Fruit fly (Drosophila melanogaster) whole organism, embryonic: ENCODE data around the gene Alp13.
A peak's percentile ranks its signal among the peaks of the same experiment; 100 is the strongest.

ENCODE experiments used
- Ada2b ChIP-seq: fragments of 200-800 bp; sonication (Bioruptor generic); IDR thresholded peaks from 2 replicates; pipeline ENCODE4 v1.3.6; 2022; ENCODE audit warnings: missing biosample characterization, missing genetic modification characterization
- Atf-2 ChIP-seq: fragments of 200-800 bp; sonication (Bioruptor generic); optimal IDR thresholded peaks from 2 replicates; lab custom pipeline; 2016; ENCODE audit warnings: missing biosample characterization, missing genetic modification characterization
- B-H2 ChIP-seq: fragments of 200-800 bp; sonication (Bioruptor generic); optimal IDR thresholded peaks from 2 replicates; lab custom pipeline; 2018; ENCODE audit warnings: missing biosample characterization, mild to moderate bottlenecking, missing genetic modification characterization
- Bteb2 ChIP-seq: fragments of 200-800 bp; sonication (Bioruptor generic); optimal IDR thresholded peaks from 2 replicates; lab custom pipeline; 2016; ENCODE audit warnings: missing biosample characterization, missing genetic modification characterization
- CG1024 ChIP-seq: fragments of 200-800 bp; sonication (Bioruptor generic); IDR thresholded peaks from 2 replicates; pipeline ENCODE4 v1.3.6; 2022; ENCODE audit warnings: missing biosample characterization, missing genetic modification characterization
- CG10366 ChIP-seq: fragments of 200-800 bp; sonication (Bioruptor generic); IDR thresholded peaks from 2 replicates; pipeline ENCODE4 v1.3.6; 2022; ENCODE audit warnings: missing biosample characterization, missing genetic modification characterization
- CG11504 ChIP-seq: fragments of 200-800 bp; sonication (Bioruptor generic); optimal IDR thresholded peaks from 3 replicates; lab custom pipeline; 2019; ENCODE audit warnings: missing biosample characterization, mild to moderate bottlenecking, missing genetic modification characterization, moderate library complexity
- CG12104 ChIP-seq: fragments of 200-800 bp; sonication (Bioruptor generic); optimal IDR thresholded peaks from 3 replicates; lab custom pipeline; 2016; ENCODE audit warnings: missing biosample characterization, missing genetic modification characterization
- CG13296 ChIP-seq: fragments of 200-800 bp; sonication (Bioruptor generic); optimal IDR thresholded peaks from 3 replicates; lab custom pipeline; 2018; ENCODE audit warnings: missing biosample characterization, mild to moderate bottlenecking, missing genetic modification characterization
- CG14050 ChIP-seq: fragments of 200-800 bp; sonication (Bioruptor generic); IDR thresholded peaks from 3 replicates; pipeline ENCODE4 v1.3.6; 2022; ENCODE audit warnings: missing biosample characterization, missing genetic modification characterization
- CG15479 ChIP-seq: fragments of 200-800 bp; sonication (Bioruptor generic); optimal IDR thresholded peaks from 3 replicates; lab custom pipeline; 2019; ENCODE audit warnings: missing biosample characterization, mild to moderate bottlenecking, missing genetic modification characterization, moderate library complexity
- CG17328 ChIP-seq: fragments of 200-800 bp; sonication (Bioruptor generic); IDR thresholded peaks from 2 replicates; pipeline ENCODE4 v1.3.6; 2022; ENCODE audit warnings: missing biosample characterization, missing genetic modification characterization
- CG17829 ChIP-seq: fragments of 200-800 bp; optimal IDR thresholded peaks from 2 replicates; lab custom pipeline; 2019; ENCODE audit warnings: missing biosample characterization, mild to moderate bottlenecking, missing genetic modification characterization, moderate library complexity
- CG1792 ChIP-seq: fragments of 200-800 bp; sonication (Bioruptor generic); optimal IDR thresholded peaks from 2 replicates; lab custom pipeline; 2016; ENCODE audit warnings: missing biosample characterization, missing genetic modification characterization
- CG30020 ChIP-seq: fragments of 200-800 bp; optimal IDR thresholded peaks from 2 replicates; lab custom pipeline; 2019; ENCODE audit warnings: missing biosample characterization, mild to moderate bottlenecking, missing genetic modification characterization, moderate library complexity
- CG30431 ChIP-seq: fragments of 200-800 bp; sonication (Bioruptor generic); optimal IDR thresholded peaks from 2 replicates; lab custom pipeline; 2017; ENCODE audit warnings: missing biosample characterization, missing genetic modification characterization
- CG4328 ChIP-seq: fragments of 200-800 bp; sonication (Bioruptor generic); optimal IDR thresholded peaks from 3 replicates; lab custom pipeline; 2017; ENCODE audit warnings: missing biosample characterization, missing genetic modification reagents, missing genetic modification characterization
- CG4360 ChIP-seq: fragments of 200-800 bp; sonication (Bioruptor generic); IDR thresholded peaks from 2 replicates; pipeline ENCODE4 v1.3.6; 2022; ENCODE audit warnings: missing biosample characterization, missing genetic modification characterization
- CG4404 ChIP-seq: fragments of 200-800 bp; sonication (Bioruptor generic); IDR thresholded peaks from 2 replicates; pipeline ENCODE4 v1.3.6; 2022; ENCODE audit warnings: missing biosample characterization, missing genetic modification characterization
- CG4424 ChIP-seq: fragments of 200-800 bp; sonication (Bioruptor generic); optimal IDR thresholded peaks from 3 replicates; lab custom pipeline; 2016; ENCODE audit warnings: missing biosample characterization, missing genetic modification characterization
- CG5245 ChIP-seq: fragments of 200-800 bp; sonication (Bioruptor generic); optimal IDR thresholded peaks from 3 replicates; lab custom pipeline; 2016; ENCODE audit warnings: missing biosample characterization, missing genetic modification characterization
- CG6683 ChIP-seq: fragments of 200-800 bp; sonication (Bioruptor generic); optimal IDR thresholded peaks from 2 replicates; lab custom pipeline; 2017; ENCODE audit warnings: missing biosample characterization, mild to moderate bottlenecking, missing genetic modification characterization, missing genetic modification reagents
- CG6765 ChIP-seq: fragments of 200-800 bp; sonication (Bioruptor generic); optimal IDR thresholded peaks from 3 replicates; lab custom pipeline; 2017; ENCODE audit warnings: missing biosample characterization, mild to moderate bottlenecking, missing genetic modification characterization
- CG9932 ChIP-seq: fragments of 200-800 bp; sonication (Bioruptor generic); IDR thresholded peaks from 2 replicates; pipeline ENCODE4 v1.3.6; 2022; ENCODE audit warnings: missing biosample characterization, missing genetic modification characterization
- Dfd ChIP-seq, 2 experiments: fragments of >200 bp; optimal IDR thresholded peaks; 2 replicates each; lab custom pipeline; 2017; ENCODE audit warnings: missing biosample characterization in 2 of 2, missing genetic modification characterization in 2 of 2
- H2.0 ChIP-seq: fragments of 200-800 bp; sonication (Bioruptor generic); IDR thresholded peaks from 2 replicates; pipeline ENCODE4 v1.3.6; 2022; ENCODE audit warnings: missing biosample characterization, missing genetic modification characterization
- Hmx ChIP-seq: fragments of 200-800 bp; sonication (Bioruptor generic); optimal IDR thresholded peaks from 2 replicates; lab custom pipeline; 2016; ENCODE audit warnings: missing biosample characterization, missing genetic modification characterization
- Hsf ChIP-seq: fragments of 200-800 bp; sonication (Bioruptor generic); optimal IDR thresholded peaks from 3 replicates; lab custom pipeline; 2016; ENCODE audit warnings: missing biosample characterization, missing genetic modification characterization
- MBD-R2 ChIP-seq: fragments of 200-800 bp; sonication (Bioruptor generic); IDR thresholded peaks from 2 replicates; pipeline ENCODE4 v1.3.6; 2022; ENCODE audit warnings: missing biosample characterization, missing genetic modification characterization
- Max ChIP-seq: fragments of 200-800 bp; sonication (Bioruptor generic); optimal IDR thresholded peaks from 2 replicates; lab custom pipeline; 2016; ENCODE audit warnings: missing biosample characterization, mild to moderate bottlenecking, missing genetic modification characterization
- NFAT ChIP-seq: fragments of 200-800 bp; sonication (Bioruptor generic); IDR thresholded peaks from 2 replicates; pipeline ENCODE4 v1.3.6; 2022; ENCODE audit warnings: missing biosample characterization, missing genetic modification characterization
- Nf-YC ChIP-seq: fragments of 200-800 bp; optimal IDR thresholded peaks from 3 replicates; lab custom pipeline; 2019; ENCODE audit warnings: missing biosample characterization, mild to moderate bottlenecking, missing genetic modification characterization, moderate library complexity
- Pdp1 ChIP-seq, 2 experiments: fragments of 200-800 bp; sonication (Bioruptor generic); optimal IDR thresholded peaks; 3 replicates each; lab custom pipeline; 2016; ENCODE audit warnings: missing biosample characterization in 2 of 2, missing genetic modification characterization in 2 of 2, mild to moderate bottlenecking in 1 of 2, moderate library complexity in 1 of 2
- bbx ChIP-seq: fragments of 200-800 bp; sonication (Bioruptor generic); IDR thresholded peaks from 2 replicates; pipeline ENCODE4 v1.3.6; 2022; ENCODE audit warnings: missing biosample characterization, missing genetic modification characterization; ENCODE audit not compliant: partially characterized antibody
- crc ChIP-seq: fragments of 200-800 bp; sonication (Bioruptor generic); optimal IDR thresholded peaks from 2 replicates; lab custom pipeline; 2016; ENCODE audit warnings: missing biosample characterization, missing genetic modification characterization
- crol ChIP-seq: fragments of 200-800 bp; sonication (Bioruptor generic); IDR thresholded peaks from 2 replicates; pipeline ENCODE4 v1.3.6; 2022; ENCODE audit warnings: missing biosample characterization, missing genetic modification characterization
- exex ChIP-seq: fragments of 200-800 bp; sonication (Bioruptor generic); optimal IDR thresholded peaks from 4 replicates; lab custom pipeline; 2018; ENCODE audit warnings: missing biosample characterization, mild to moderate bottlenecking, missing genetic modification characterization, moderate library complexity
- fd3F ChIP-seq: fragments of 200-800 bp; sonication (Bioruptor generic); optimal IDR thresholded peaks from 2 replicates; lab custom pipeline; 2018; ENCODE audit warnings: missing biosample characterization, mild to moderate bottlenecking, missing genetic modification characterization, moderate library complexity
- fru ChIP-seq: fragments of >200 bp; optimal IDR thresholded peaks from 2 replicates; lab custom pipeline; 2017
- fu2 ChIP-seq: fragments of 200-800 bp; sonication (Bioruptor generic); optimal IDR thresholded peaks from 2 replicates; lab custom pipeline; 2016; ENCODE audit warnings: missing biosample characterization, missing genetic modification characterization
- grn ChIP-seq: fragments of 200-800 bp; sonication (Bioruptor generic); optimal IDR thresholded peaks from 3 replicates; lab custom pipeline; 2017; ENCODE audit warnings: missing biosample characterization, missing genetic modification characterization
- gt ChIP-seq: fragments of 200-800 bp; sonication (Bioruptor generic); IDR thresholded peaks from 2 replicates; pipeline ENCODE4 v1.3.6; 2022; ENCODE audit warnings: missing biosample characterization, missing genetic modification characterization
- lola ChIP-seq, 3 experiments: fragments of >200 bp in 2 of 3; fragments of 200-800 bp in 1 of 3; sonication (Bioruptor generic) in 1 of 3; optimal IDR thresholded peaks; 2 replicates each; lab custom pipeline; 2017 to 2019; ENCODE audit warnings: missing biosample characterization in 3 of 3, missing genetic modification characterization in 3 of 3, mild to moderate bottlenecking in 1 of 3, moderate library complexity in 1 of 3
- onecut ChIP-seq: fragments of 200-800 bp; sonication (Bioruptor generic); IDR thresholded peaks from 2 replicates; pipeline ENCODE4 v1.3.6; 2022; ENCODE audit warnings: missing biosample characterization, missing genetic modification characterization
- pho ChIP-seq: fragments of 200-800 bp; sonication (Bioruptor generic); optimal IDR thresholded peaks from 2 replicates; lab custom pipeline; 2016; ENCODE audit warnings: missing biosample characterization, missing genetic modification characterization
- seq ChIP-seq: fragments of 200-800 bp; sonication (Bioruptor generic); IDR thresholded peaks from 2 replicates; pipeline ENCODE4 v1.3.6; 2022; ENCODE audit warnings: missing biosample characterization, missing genetic modification characterization
- slbo ChIP-seq: fragments of 200-800 bp; sonication (Bioruptor generic); IDR thresholded peaks from 2 replicates; pipeline ENCODE4 v1.3.6; 2022; ENCODE audit warnings: missing biosample characterization, missing genetic modification characterization
- slou ChIP-seq: fragments of 200-800 bp; sonication (Bioruptor generic); optimal IDR thresholded peaks from 3 replicates; lab custom pipeline; 2016; ENCODE audit warnings: missing biosample characterization, missing genetic modification characterization
- sob ChIP-seq: fragments of 200-800 bp; sonication (Bioruptor generic); IDR thresholded peaks from 2 replicates; pipeline ENCODE4 v1.3.6; 2022; ENCODE audit warnings: missing biosample characterization, missing genetic modification characterization
- tap ChIP-seq: fragments of 200-800 bp; optimal IDR thresholded peaks from 3 replicates; lab custom pipeline; 2019; ENCODE audit warnings: missing biosample characterization, mild to moderate bottlenecking, missing genetic modification characterization, moderate library complexity
- wek ChIP-seq: fragments of 200-800 bp; sonication (Bioruptor generic); optimal IDR thresholded peaks from 3 replicates; lab custom pipeline; 2018; ENCODE audit warnings: missing biosample characterization, mild to moderate bottlenecking, missing genetic modification characterization, moderate library complexity

Gene Alp13

DNA sequence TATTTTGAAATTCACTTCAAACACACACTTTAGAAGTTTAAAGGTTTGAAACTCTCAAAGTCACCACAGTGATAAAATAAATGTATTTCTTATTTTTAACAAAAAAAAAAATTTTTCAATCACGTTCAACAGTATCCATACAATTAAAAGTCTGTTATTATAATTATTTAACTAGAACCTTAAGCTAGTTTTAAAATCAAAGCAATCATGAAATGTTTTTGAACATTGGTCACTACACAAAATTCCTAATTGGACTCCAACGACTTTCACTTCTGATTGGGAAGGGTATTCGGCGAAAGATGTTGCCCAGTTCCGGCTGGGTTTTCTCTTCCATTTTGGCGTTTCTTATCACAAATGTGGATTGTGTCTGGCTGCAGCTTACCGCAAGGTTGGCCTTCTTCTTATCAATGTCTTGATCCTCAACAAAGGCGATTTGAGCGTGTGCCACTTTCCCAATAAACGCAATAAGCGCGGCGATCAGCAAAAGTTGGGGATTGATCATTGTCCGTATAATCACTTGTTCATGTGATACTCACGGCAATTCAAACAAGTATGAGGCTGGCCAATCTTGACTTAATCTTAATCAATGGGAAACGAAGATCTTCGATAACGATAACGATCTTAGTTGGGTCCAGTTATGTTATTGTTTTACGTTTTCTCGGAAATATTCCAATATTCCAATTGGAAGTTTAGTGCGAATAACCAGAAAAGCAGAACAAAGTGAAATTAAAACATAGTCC is 27.0 kb downstream of the Alp13 start (continued):
- no peak for TF ChIP-seq slou
- no peak for TF ChIP-seq CG1792 (GFP tag; lab: Kevin White, UChicago)
- TF ChIP-seq B-H2 (GFP tag; lab: Kevin White, UChicago): no peak
- no peak for TF ChIP-seq CG6683 (GFP tag; lab: Kevin White, UChicago)
- no peak for TF ChIP-seq Bteb2 (GFP tag; lab: Kevin White, UChicago)
- peak; percentile 12; the same call in 1 of the 2 replicates for TF ChIP-seq CG10366 (GFP tag; lab: Robert Waterston, UW)
- no peak for TF ChIP-seq CG13296 (GFP tag; lab: Kevin White, UChicago)
- no peak for TF ChIP-seq CG1024
- peak; percentile 53 for TF ChIP-seq grn (GFP tag; lab: Kevin White, UChicago)
- peak; percentile 52 for TF ChIP-seq CG12104 (GFP tag; lab: Kevin White, UChicago)
- no peak for TF ChIP-seq NFAT (GFP tag; lab: Robert Waterston, UW)
- TF ChIP-seq Nf-YC (tag; lab: Kevin White, UChicago): no peak
- TF ChIP-seq CG17829: peak; percentile 51
- no peak for TF ChIP-seq crol (GFP tag; lab: Robert Waterston, UW)
- no peak for TF ChIP-seq bbx (GFP tag; lab: Robert Waterston, UW)
- no peak for TF ChIP-seq H2.0 (GFP tag; lab: Robert Waterston, UW)
- TF ChIP-seq CG6765 (GFP tag; lab: Kevin White, UChicago): no peak
- TF ChIP-seq wek (GFP tag; lab: Kevin White, UChicago): no peak
- no peak for TF ChIP-seq pho (GFP tag; lab: Kevin White, UChicago)
- TF ChIP-seq CG9932 (GFP tag; lab: Robert Waterston, UW): no peak
- TF ChIP-seq Hsf: no peak
- TF ChIP-seq CG4424: peak; percentile 42
- TF ChIP-seq MBD-R2 (GFP tag; lab: Robert Waterston, UW): 0 out of 2 replicates have a peak, but pooled peaks have one; percentile 7
- TF ChIP-seq tap (tag; lab: Kevin White, UChicago): peak; percentile 2
- no peak for TF ChIP-seq Ada2b (GFP tag; lab: Robert Waterston, UW)
- no peak for TF ChIP-seq CG30431
- TF ChIP-seq lola (GFP tag; optimal IDR thresholded peaks at IDR 0.05; lab: Kevin White, UChicago): peak in 1 of 3 experiments; percentile 33
- TF ChIP-seq Dfd (GFP tag; optimal IDR thresholded peaks at IDR 0.05; lab: Kevin White, UChicago): no peak
- no peak for TF ChIP-seq sob (GFP tag; lab: Robert Waterston, UW)
- peak; percentile 27 for TF ChIP-seq Max
- TF ChIP-seq CG14050 (GFP tag; lab: Robert Waterston, UW): no peak
- TF ChIP-seq CG11504 (tag; lab: Kevin White, UChicago): peak; percentile 74
- no peak for TF ChIP-seq gt (GFP tag; lab: Robert Waterston, UW)
- no peak for TF ChIP-seq CG4360 (GFP tag; lab: Robert Waterston, UW)
- peak; percentile 39 for TF ChIP-seq slbo (GFP tag; lab: Robert Waterston, UW)
- TF ChIP-seq CG30020 (tag; lab: Kevin White, UChicago): no peak
- TF ChIP-seq crc (GFP tag; lab: Kevin White, UChicago): no peak
- peak; percentile 26; the same call in 1 of the 2 replicates for TF ChIP-seq onecut (GFP tag; lab: Robert Waterston, UW)
- TF ChIP-seq Hmx (GFP tag; lab: Kevin White, UChicago): no peak
- no peak for TF ChIP-seq CG5245 (GFP tag; lab: Kevin White, UChicago)
- TF ChIP-seq fru: no peak
- TF ChIP-seq exex (tag; lab: Kevin White, UChicago): no peak
- TF ChIP-seq CG15479 (GFP tag; lab: Kevin White, UChicago): no peak
- no peak for TF ChIP-seq CG4404 (GFP tag; lab: Robert Waterston, UW)
- no peak for TF ChIP-seq Pdp1 (GFP tag; optimal IDR thresholded peaks at IDR 0.05; lab: Kevin White, UChicago)
- TF ChIP-seq fd3F (GFP tag; lab: Kevin White, UChicago): no peak
- TF ChIP-seq CG4328 (GFP tag; lab: Kevin White, UChicago): no peak
- no peak for TF ChIP-seq CG17328 (GFP tag; lab: Robert Waterston, UW)
- no peak for TF ChIP-seq Atf-2 (GFP tag; lab: Kevin White, UChicago)
- TF ChIP-seq seq: no peak
- no peak for TF ChIP-seq fu2 (GFP tag; lab: Kevin White, UChicago)
